Fruit fly (Drosophila melanogaster): ENCODE results near the gene Ndc80.

The Ndc80 gene

DNA sequence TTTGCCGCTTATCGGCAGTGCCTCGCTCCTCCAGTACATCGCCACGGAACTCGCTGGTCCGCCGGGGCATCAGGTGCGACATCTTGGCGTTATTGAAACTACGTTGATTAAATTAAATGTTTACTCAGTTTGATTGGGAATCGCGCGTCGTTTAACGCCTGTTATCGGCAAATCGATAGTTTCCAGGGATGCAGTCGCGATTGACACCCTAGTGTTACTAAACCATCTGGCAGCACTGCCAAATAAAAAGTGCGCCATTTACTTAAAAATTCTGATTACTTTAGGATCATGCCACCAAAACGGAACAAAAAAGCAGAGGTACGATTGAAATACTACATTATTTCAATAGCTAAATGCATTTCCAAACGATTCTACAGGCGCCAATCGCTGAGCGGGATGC, at the start of gene Ndc80, which contains the start of gene BthD:
Ndc80 (minus strand) TSS at position 179 of the 400 bp plus-strand sequence.
BthD (plus strand) TSS at position 248 of the 400 bp plus-strand sequence.
- TF ChIP-seq EcR (GFP tag; optimal IDR thresholded peaks at IDR 0.05) (no peak), CG8478 (optimal IDR thresholded peaks at IDR 0.05) (no peak), pan (optimal IDR thresholded peaks at IDR 0.05) (no peak), psq (optimal IDR thresholded peaks at IDR 0.05) (no peak), usp (GFP tag; optimal IDR thresholded peaks at IDR 0.05) (no peak), Dll (optimal IDR thresholded peaks at IDR 0.05) (no peak)

- TF ChIP-seq EcR (GFP tag; optimal IDR thresholded peaks at IDR 0.05): no peak
- TF ChIP-seq CG8478 (optimal IDR thresholded peaks at IDR 0.05): no peak
- TF ChIP-seq pan (optimal IDR thresholded peaks at IDR 0.05): no peak
Observed at dm6 chrX:13651170-13651569, 39.3 kb upstream of the Ndc80 start.

- TF ChIP-seq psq (optimal IDR thresholded peaks at IDR 0.05) (no peak), CG8478 (optimal IDR thresholded peaks at IDR 0.05) (no peak), usp (GFP tag; optimal IDR thresholded peaks at IDR 0.05) (no peak), pan (optimal IDR thresholded peaks at IDR 0.05) (no peak), Dll (optimal IDR thresholded peaks at IDR 0.05) (no peak), EcR (GFP tag; optimal IDR thresholded peaks at IDR 0.05) (no peak)
Observed at dm6 chrX:13649801-13650200, 37.9 kb upstream of the Ndc80 start.

DNA sequence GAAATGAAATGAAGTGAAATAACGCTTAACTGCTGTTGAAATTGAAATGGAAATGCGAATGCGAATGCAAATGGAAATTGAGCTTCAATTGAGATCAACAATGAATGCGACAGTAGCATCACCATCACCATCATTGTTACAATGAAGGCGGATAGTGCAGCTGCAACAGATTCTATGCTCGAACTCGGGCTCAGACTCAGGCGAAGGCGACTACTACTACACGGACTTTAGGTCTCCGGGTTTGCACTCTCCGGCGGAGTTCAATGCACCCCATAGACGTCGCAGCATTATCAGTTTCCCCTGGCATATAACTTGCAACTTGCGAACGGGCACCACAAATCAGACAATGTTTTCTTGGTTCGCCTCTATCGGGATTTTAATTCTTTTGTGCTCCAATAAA, 37.0 kb upstream of the Ndc80 start:
- TF ChIP-seq psq (optimal IDR thresholded peaks at IDR 0.05) (no peak), CG8478 (optimal IDR thresholded peaks at IDR 0.05) (no peak), EcR (GFP tag; optimal IDR thresholded peaks at IDR 0.05) (no peak), Dll (optimal IDR thresholded peaks at IDR 0.05) (no peak), pan (optimal IDR thresholded peaks at IDR 0.05) (no peak), usp (GFP tag; optimal IDR thresholded peaks at IDR 0.05) (no peak)

DNA sequence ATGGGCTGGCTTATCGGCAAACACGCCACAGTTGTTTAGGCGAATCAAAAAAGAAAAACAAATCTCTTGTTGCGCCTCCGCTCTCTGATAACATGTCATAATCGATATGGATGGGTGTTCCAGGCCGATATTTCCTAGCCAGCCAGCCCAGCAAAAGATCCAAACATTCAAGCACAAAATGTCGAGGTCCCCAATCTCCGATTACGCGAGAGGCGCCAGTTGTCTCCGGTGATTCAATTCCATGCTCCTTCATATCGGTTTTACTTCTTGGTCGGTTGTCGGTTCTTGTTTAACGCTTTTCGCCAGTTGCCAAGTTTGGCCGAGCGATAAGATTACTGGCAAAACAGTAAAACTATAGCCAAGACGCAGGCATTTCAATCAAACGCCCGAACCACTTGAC, 34.3 kb upstream of the Ndc80 start:
- TF ChIP-seq pan (optimal IDR thresholded peaks at IDR 0.05) (no peak), usp (GFP tag; optimal IDR thresholded peaks at IDR 0.05) (no peak), CG8478 (optimal IDR thresholded peaks at IDR 0.05) (no peak), Dll (optimal IDR thresholded peaks at IDR 0.05) (no peak), psq (optimal IDR thresholded peaks at IDR 0.05) (no peak), EcR (GFP tag; optimal IDR thresholded peaks at IDR 0.05) (no peak)

dm6 chrX:13644696-13645393, 33.0 kb upstream of the Ndc80 start:
- TF ChIP-seq psq (optimal IDR thresholded peaks at IDR 0.05) (no peak), Dll (optimal IDR thresholded peaks at IDR 0.05) (no peak), usp (GFP tag; optimal IDR thresholded peaks at IDR 0.05) (no peak), EcR (GFP tag; optimal IDR thresholded peaks at IDR 0.05) (no peak), CG8478 (optimal IDR thresholded peaks at IDR 0.05) (no peak), pan (optimal IDR thresholded peaks at IDR 0.05) (no peak)

dm6 chrX:13643961-13644360, 32.1 kb upstream of the Ndc80 start:
- TF ChIP-seq usp (GFP tag; optimal IDR thresholded peaks at IDR 0.05) (no peak), psq (optimal IDR thresholded peaks at IDR 0.05) (no peak), Dll (optimal IDR thresholded peaks at IDR 0.05) (no peak), CG8478 (optimal IDR thresholded peaks at IDR 0.05) (no peak), EcR (GFP tag; optimal IDR thresholded peaks at IDR 0.05) (no peak), pan (optimal IDR thresholded peaks at IDR 0.05) (no peak)

DNA sequence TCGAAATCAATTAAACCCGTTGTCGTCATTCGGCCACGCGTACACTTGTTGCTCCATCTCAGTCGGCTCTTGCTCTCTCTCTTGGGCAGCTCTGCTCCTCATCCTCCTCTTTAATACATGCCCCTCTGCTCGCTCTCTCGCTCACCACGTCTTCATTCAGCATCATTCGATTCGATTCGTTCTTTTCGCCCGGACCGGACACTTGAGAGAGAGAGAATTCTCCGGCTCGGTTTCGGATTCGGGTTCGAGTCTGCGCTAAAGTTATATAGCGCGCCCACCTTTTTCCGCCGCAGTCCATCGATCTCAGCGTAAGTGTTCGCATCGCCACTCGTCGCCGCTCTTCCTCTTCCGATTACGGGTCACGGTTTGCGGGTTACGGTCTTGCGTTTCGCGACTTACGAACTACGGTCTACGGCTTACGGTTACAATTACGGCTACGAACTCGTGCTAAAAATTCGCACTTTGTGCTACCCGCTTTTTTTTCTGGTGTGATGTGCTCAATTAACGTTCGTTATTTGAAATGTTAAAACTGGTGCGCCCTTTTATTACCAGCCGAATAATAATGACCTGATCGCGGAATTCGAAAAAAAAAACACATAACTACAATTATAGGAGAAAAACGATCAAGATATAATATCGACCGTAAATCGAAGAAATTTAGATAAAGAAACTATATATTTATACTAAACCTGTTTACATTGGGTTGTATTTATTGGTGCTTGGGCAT, 30.2 kb upstream of the Ndc80 start:
- TF ChIP-seq CG8478 (optimal IDR thresholded peaks at IDR 0.05): no peak
- TF ChIP-seq psq (optimal IDR thresholded peaks at IDR 0.05): no peak
- TF ChIP-seq Dll (optimal IDR thresholded peaks at IDR 0.05): no peak
- peak in 1 of 2 experiments; percentile 22 for TF ChIP-seq EcR (GFP tag; optimal IDR thresholded peaks at IDR 0.05)
- no peak for TF ChIP-seq usp (GFP tag; optimal IDR thresholded peaks at IDR 0.05)

dm6 chrX:13641115-13641890, 29.4 kb upstream of the Ndc80 start:
- no peak for TF ChIP-seq pan (optimal IDR thresholded peaks at IDR 0.05)
- TF ChIP-seq EcR (GFP tag; optimal IDR thresholded peaks at IDR 0.05): no peak
- TF ChIP-seq usp (GFP tag; optimal IDR thresholded peaks at IDR 0.05): no peak
- TF ChIP-seq Dll (optimal IDR thresholded peaks at IDR 0.05): no peak
- no peak for TF ChIP-seq psq (optimal IDR thresholded peaks at IDR 0.05)
- no peak for TF ChIP-seq CG8478 (optimal IDR thresholded peaks at IDR 0.05)

DNA sequence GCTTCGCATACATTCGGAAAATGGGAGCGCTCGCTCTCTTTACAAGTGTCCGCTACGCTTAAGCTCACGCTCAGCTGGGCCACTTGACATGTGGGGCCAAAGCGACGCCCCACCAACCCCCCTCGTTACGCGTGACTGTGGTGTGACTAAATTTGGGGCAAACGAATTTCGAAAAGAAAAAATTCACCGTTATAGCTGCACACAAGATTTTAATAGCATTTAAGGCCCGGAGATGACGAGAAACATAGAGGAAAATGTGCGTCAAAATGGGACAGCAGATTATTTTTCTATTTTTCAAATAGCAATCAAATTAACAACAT, 28.8 kb upstream of the Ndc80 start:
- TF ChIP-seq Dll (optimal IDR thresholded peaks at IDR 0.05) (no peak), CG8478 (optimal IDR thresholded peaks at IDR 0.05) (no peak), EcR (GFP tag; optimal IDR thresholded peaks at IDR 0.05) (no peak), pan (optimal IDR thresholded peaks at IDR 0.05) (no peak), usp (GFP tag; optimal IDR thresholded peaks at IDR 0.05) (no peak), psq (optimal IDR thresholded peaks at IDR 0.05) (no peak)

DNA sequence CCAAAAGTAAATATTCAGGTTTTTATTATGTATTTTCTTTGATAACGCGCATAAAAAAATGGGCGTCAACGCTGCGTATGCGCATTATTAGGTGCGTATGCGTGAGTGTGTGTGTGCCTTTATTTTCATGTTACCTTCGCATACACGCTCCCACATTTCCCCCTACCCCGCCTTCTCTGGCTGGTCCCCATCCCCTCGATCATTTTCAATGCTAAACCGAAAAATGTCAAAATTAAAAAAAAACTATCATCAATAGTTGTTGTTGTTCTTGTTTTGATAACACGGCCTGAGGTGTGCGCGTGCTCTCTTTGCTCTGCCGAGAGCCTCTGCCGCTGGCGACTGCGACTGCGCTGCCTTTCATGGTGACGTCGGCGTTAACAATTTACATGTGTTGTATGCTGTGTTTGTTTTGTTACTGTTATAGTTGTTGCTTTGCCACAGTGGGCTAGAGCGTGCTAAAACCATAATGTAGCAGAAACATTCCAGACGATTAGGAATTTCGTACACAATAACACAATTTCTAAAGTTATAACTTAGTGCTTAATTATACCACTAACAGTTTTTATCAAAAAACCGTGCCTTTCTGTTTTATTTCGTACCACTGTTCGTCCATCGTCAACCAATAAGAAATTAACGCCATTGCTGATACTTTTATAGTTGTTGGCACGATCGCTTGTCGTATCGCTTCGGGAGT, 28.3 kb upstream of the Ndc80 start:
- no peak for TF ChIP-seq EcR (GFP tag; optimal IDR thresholded peaks at IDR 0.05)
- no peak for TF ChIP-seq Dll (optimal IDR thresholded peaks at IDR 0.05)
- no peak for TF ChIP-seq pan (optimal IDR thresholded peaks at IDR 0.05)
- no peak for TF ChIP-seq CG8478 (optimal IDR thresholded peaks at IDR 0.05)
- no peak for TF ChIP-seq usp (GFP tag; optimal IDR thresholded peaks at IDR 0.05)
- no peak for TF ChIP-seq psq (optimal IDR thresholded peaks at IDR 0.05)
